1 fruit fly cellular context compared by ENCODE assay signal in the genomic region with DNA sequence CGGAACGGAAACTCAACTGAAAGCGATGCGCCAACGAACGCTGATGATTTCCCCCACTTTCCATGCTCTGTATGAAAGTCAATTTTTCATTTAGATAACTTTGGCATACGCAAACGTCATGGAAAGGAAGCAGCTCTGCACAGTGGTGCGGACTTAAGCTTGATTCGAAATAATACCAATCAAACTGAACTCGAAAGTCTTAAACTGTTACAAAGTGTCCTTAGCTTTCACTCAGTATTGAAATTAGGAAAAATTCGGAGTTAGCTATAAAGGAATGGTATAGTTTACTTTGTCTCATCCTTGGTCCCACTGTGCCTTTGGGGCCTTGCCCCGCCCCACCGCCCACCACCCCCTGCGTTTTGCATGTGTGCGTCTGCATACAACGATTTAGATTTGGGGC.
TF ChIP-seq lines count a peak whose summit lies in the region.

No protein-coding gene starts in this region.

TF ChIP-seq in whole organism, embryonic, 481 proteins besides CTCF, POLR2A, EP300 and RAD21 (continued from another document and continues in another):
- TF ChIP-seq CG30403 (GFP tag; optimal IDR thresholded peaks at IDR 0.05; lab: Kevin White, UChicago) (peak; percentile 31), kah (GFP tag; optimal IDR thresholded peaks at IDR 0.05; lab: Kevin White, UChicago) (no peak), tap (tag; optimal IDR thresholded peaks at IDR 0.05; lab: Kevin White, UChicago) (peak; percentile 28), scrt (GFP tag; optimal IDR thresholded peaks at IDR 0.05; lab: Kevin White, UChicago) (peak; percentile 1), CG10366 (GFP tag; IDR thresholded peaks at IDR 0.05; lab: Robert Waterston, UW) (peak; percentile 62), Dek (tag; optimal IDR thresholded peaks at IDR 0.05; lab: Kevin White, UChicago) (peak; percentile 42), gem (tag; optimal IDR thresholded peaks at IDR 0.05; lab: Kevin White, UChicago) (peak; percentile 68), Oli (tag; optimal IDR thresholded peaks at IDR 0.05; lab: Kevin White, UChicago) (peak; percentile 42), CG6272 (GFP tag; IDR thresholded peaks at IDR 0.05; lab: Robert Waterston, UW) (peak; percentile 28; the same call in 1 of the 2 replicates), Atf-2 (GFP tag; optimal IDR thresholded peaks at IDR 0.05; lab: Kevin White, UChicago) (no peak), dmrt11E (tag; optimal IDR thresholded peaks at IDR 0.05; lab: Kevin White, UChicago) (no peak), tin (GFP tag; optimal IDR thresholded peaks at IDR 0.05; lab: Kevin White, UChicago) (no peak), CG2199 (GFP tag; IDR thresholded peaks at IDR 0.05; lab: Robert Waterston, UW) (no peak), da (GFP tag; optimal IDR thresholded peaks at IDR 0.05; lab: Kevin White, UChicago) (no peak), Opbp (GFP tag; IDR thresholded peaks at IDR 0.05; lab: Robert Waterston, UW; ENCODE audit: partially characterized antibody) (no peak), nau (GFP tag; optimal IDR thresholded peaks at IDR 0.05; lab: Kevin White, UChicago) (peak; percentile 15), nerfin-2 (GFP tag; IDR thresholded peaks at IDR 0.05; lab: Robert Waterston, UW; ENCODE audit: partially characterized antibody) (no peak), CG2202 (tag; optimal IDR thresholded peaks at IDR 0.05; lab: Kevin White, UChicago) (no peak), CG8944 (GFP tag; optimal IDR thresholded peaks at IDR 0.05; lab: Kevin White, UChicago) (peak; percentile 27), CG10321 (GFP tag; IDR thresholded peaks at IDR 0.05; lab: Robert Waterston, UW) (no peak), esg (GFP tag; conservative IDR thresholded peaks at IDR 0.05; lab: Robert Waterston, UW) (peak; percentile 73), gcm (GFP tag; optimal IDR thresholded peaks at IDR 0.05; lab: Kevin White, UChicago) (peak; percentile 29), Six4 (GFP tag; optimal IDR thresholded peaks at IDR 0.05; lab: Kevin White, UChicago) (no peak), CG33557 (GFP tag; optimal IDR thresholded peaks at IDR 0.05; lab: Kevin White, UChicago) (no peak), Lhr (GFP tag; optimal IDR thresholded peaks at IDR 0.05; lab: Kevin White, UChicago) (no peak), CG10979 (tag; optimal IDR thresholded peaks at IDR 0.05; lab: Kevin White, UChicago) (no peak), Ptx1 (GFP tag; IDR thresholded peaks at IDR 0.05; lab: Robert Waterston, UW) (peak; percentile 63), CG2889 (GFP tag; IDR thresholded peaks at IDR 0.05; lab: Robert Waterston, UW) (peak; percentile 57; the same call in 1 of the 3 replicates), Oaz (GFP tag; IDR thresholded peaks at IDR 0.05; lab: Robert Waterston, UW) (peak; percentile 58), CG8478 (optimal IDR thresholded peaks at IDR 0.05; lab: Kevin White, UChicago) (no peak), gce (GFP tag; IDR thresholded peaks at IDR 0.05; lab: Robert Waterston, UW) (0 out of 3 replicates have a peak, but pooled peaks have one; percentile 36), mirr (GFP tag; optimal IDR thresholded peaks at IDR 0.05; lab: Kevin White, UChicago) (no peak), CG5953 (GFP tag; IDR thresholded peaks at IDR 0.05; lab: Robert Waterston, UW) (peak; percentile 49; the same call in 1 of the 2 replicates), CG11695 (GFP tag; IDR thresholded peaks at IDR 0.05; lab: Robert Waterston, UW) (peak; percentile 61; the same call in 1 of the 3 replicates), ap (GFP tag; IDR thresholded peaks at IDR 0.05; lab: Robert Waterston, UW) (peak; percentile 32), E2f2 (GFP tag; IDR thresholded peaks at IDR 0.05; lab: Robert Waterston, UW) (peak; percentile 43; the same call in 1 of the 2 replicates), Sry-δ (GFP tag; optimal IDR thresholded peaks at IDR 0.05; lab: Kevin White, UChicago) (no peak), CG16815 (GFP tag; optimal IDR thresholded peaks at IDR 0.05; lab: Kevin White, UChicago) (peak; percentile 24), CG13424 (tag; optimal IDR thresholded peaks at IDR 0.05; lab: Kevin White, UChicago) (peak; percentile 42), run (tag; optimal IDR thresholded peaks at IDR 0.05; lab: Kevin White, UChicago) (no peak), Blimp-1 (GFP tag; optimal IDR thresholded peaks at IDR 0.05; lab: Kevin White, UChicago) (peak; percentile 30), CG8290 (GFP tag; optimal IDR thresholded peaks at IDR 0.05; lab: Kevin White, UChicago) (no peak), CG8290 (tag; optimal IDR thresholded peaks at IDR 0.05; lab: Kevin White, UChicago) (peak in 1 of 2 experiments; percentile 43), CoRest (tag; optimal IDR thresholded peaks at IDR 0.05; lab: Kevin White, UChicago) (peak; percentile 36), CG14710 (tag; optimal IDR thresholded peaks at IDR 0.05; lab: Kevin White, UChicago) (no peak), CG8765 (GFP tag; IDR thresholded peaks at IDR 0.05; lab: Robert Waterston, UW) (peak; percentile 12; the same call in 1 of the 2 replicates), CG9797 (GFP tag; optimal IDR thresholded peaks at IDR 0.05; lab: Kevin White, UChicago) (no peak), CG11560 (tag; IDR thresholded peaks at IDR 0.05; lab: Robert Waterston, UW) (0 out of 3 replicates have a peak, but pooled peaks have one; percentile 25), CG17361 (GFP tag; IDR thresholded peaks at IDR 0.05; lab: Robert Waterston, UW) (0 out of 3 replicates have a peak, but pooled peaks have one; percentile 19), CG14441 (GFP tag; IDR thresholded peaks at IDR 0.05; lab: Robert Waterston, UW) (peak; percentile 72), Antp (GFP tag; optimal IDR thresholded peaks at IDR 0.05; lab: Kevin White, UChicago) (peak; percentile 15), lmd (GFP tag; IDR thresholded peaks at IDR 0.05; lab: Robert Waterston, UW) (peak; percentile 70; the same call in 1 of the 2 replicates), sob (GFP tag; IDR thresholded peaks at IDR 0.05; lab: Robert Waterston, UW) (peak; percentile 71), wdn (GFP tag; IDR thresholded peaks at IDR 0.05; lab: Robert Waterston, UW) (peak; percentile 62), onecut (GFP tag; IDR thresholded peaks at IDR 0.05; lab: Robert Waterston, UW) (peak; percentile 51), dan (GFP tag; IDR thresholded peaks at IDR 0.05; lab: Robert Waterston, UW) (no peak), CG17328 (GFP tag; IDR thresholded peaks at IDR 0.05; lab: Robert Waterston, UW) (peak; percentile 46; the same call in 1 of the 2 replicates), ewg (GFP tag; optimal IDR thresholded peaks at IDR 0.05; lab: Kevin White, UChicago) (peak; percentile 31), grau (tag; optimal IDR thresholded peaks at IDR 0.05; lab: Kevin White, UChicago) (peak; percentile 49), CG12942 (GFP tag; optimal IDR thresholded peaks at IDR 0.05; lab: Kevin White, UChicago) (peak; percentile 10), CG10274 (GFP tag; optimal IDR thresholded peaks at IDR 0.05; lab: Kevin White, UChicago) (no peak), CG4328 (GFP tag; optimal IDR thresholded peaks at IDR 0.05; lab: Kevin White, UChicago) (no peak), CrebB (tag; optimal IDR thresholded peaks at IDR 0.05; lab: Kevin White, UChicago) (peak; percentile 54), CG7556 (GFP tag; optimal IDR thresholded peaks at IDR 0.05; lab: Kevin White, UChicago) (peak; percentile 69), CG1647 (GFP tag; optimal IDR thresholded peaks at IDR 0.05; lab: Kevin White, UChicago) (no peak), CkIIα-i1 (GFP tag; IDR thresholded peaks at IDR 0.05; lab: Robert Waterston, UW) (0 out of 2 replicates have a peak, but pooled peaks have one; percentile 20), CG11247 (GFP tag; IDR thresholded peaks at IDR 0.05; lab: Robert Waterston, UW) (peak; percentile 45; the same call in 1 of the 2 replicates), CG8089 (GFP tag; optimal IDR thresholded peaks at IDR 0.05; lab: Kevin White, UChicago) (no peak), gsb-n (tag; optimal IDR thresholded peaks at IDR 0.05; lab: Kevin White, UChicago) (no peak), CG9215 (GFP tag; IDR thresholded peaks at IDR 0.05; lab: Robert Waterston, UW) (peak; percentile 55), sisA (GFP tag; IDR thresholded peaks at IDR 0.05; lab: Robert Waterston, UW) (peak; percentile 55), Med (GFP tag; lab: Kevin White, UChicago) (peak; percentile 82), Dad (GFP tag; optimal IDR thresholded peaks at IDR 0.05; lab: Kevin White, UChicago) (peak; percentile 10), cas (GFP tag; IDR thresholded peaks at IDR 0.05; lab: Robert Waterston, UW) (no peak), lola (GFP tag; optimal IDR thresholded peaks at IDR 0.05; lab: Kevin White, UChicago) (no peak), Hr78 (GFP tag; optimal IDR thresholded peaks at IDR 0.05; lab: Kevin White, UChicago) (no peak), Dll (GFP tag; IDR thresholded peaks at IDR 0.05; lab: Robert Waterston, UW; ENCODE audit: partially characterized antibody) (no peak), cato (GFP tag; optimal IDR thresholded peaks at IDR 0.05; lab: Kevin White, UChicago; ENCODE audit: borderline replicate concordance) (no peak), CG7745 (tag; optimal IDR thresholded peaks at IDR 0.05; lab: Kevin White, UChicago) (no peak), dysf (GFP tag; IDR thresholded peaks at IDR 0.05; lab: Robert Waterston, UW) (peak; percentile 73), toy (GFP tag; IDR thresholded peaks at IDR 0.05; lab: Robert Waterston, UW) (peak; percentile 41; the same call in 1 of the 2 replicates), CG18764 (GFP tag; optimal IDR thresholded peaks at IDR 0.05; lab: Kevin White, UChicago) (no peak), zen (tag; optimal IDR thresholded peaks at IDR 0.05; lab: Kevin White, UChicago) (no peak), CG4424 (GFP tag; optimal IDR thresholded peaks at IDR 0.05; lab: Kevin White, UChicago) (no peak), prd (optimal IDR thresholded peaks at IDR 0.05; lab: Kevin White, UChicago) (no peak), prd (GFP tag; IDR thresholded peaks at IDR 0.05; lab: Robert Waterston, UW) (peak; percentile 75), inv (GFP tag; IDR thresholded peaks at IDR 0.05; lab: Robert Waterston, UW; ENCODE audit: partially characterized antibody) (no peak), CG16863 (GFP tag; optimal IDR thresholded peaks at IDR 0.05; lab: Kevin White, UChicago) (peak; percentile 7), CG3995 (GFP tag; optimal IDR thresholded peaks at IDR 0.05; lab: Kevin White, UChicago) (no peak), cg (GFP tag; optimal IDR thresholded peaks at IDR 0.05; lab: Kevin White, UChicago) (no peak), CG12659 (GFP tag; optimal IDR thresholded peaks at IDR 0.05; lab: Kevin White, UChicago) (peak; percentile 51), Jarid2 (GFP tag; optimal IDR thresholded peaks at IDR 0.05; lab: Kevin White, UChicago) (no peak), chn (GFP tag; optimal IDR thresholded peaks at IDR 0.05; lab: Kevin White, UChicago) (peak; percentile 15), CG13894 (tag; optimal IDR thresholded peaks at IDR 0.05; lab: Kevin White, UChicago) (peak; percentile 18), CG18619 (GFP tag; optimal IDR thresholded peaks at IDR 0.05; lab: Kevin White, UChicago) (no peak), abd-A (tag; optimal IDR thresholded peaks at IDR 0.05; lab: Kevin White, UChicago) (no peak), Hr39 (optimal IDR thresholded peaks at IDR 0.05; lab: Kevin White, UChicago) (no peak), amos (GFP tag; IDR thresholded peaks at IDR 0.05; lab: Robert Waterston, UW; ENCODE audit: partially characterized antibody) (no peak), shn (GFP tag; optimal IDR thresholded peaks at IDR 0.05; lab: Kevin White, UChicago) (no peak), Pdp1 (GFP tag; optimal IDR thresholded peaks at IDR 0.05; lab: Kevin White, UChicago) (peak in 1 of 2 experiments; percentile 20), CG5180 (GFP tag; optimal IDR thresholded peaks at IDR 0.05; lab: Kevin White, UChicago) (no peak), row (GFP tag; IDR thresholded peaks at IDR 0.05; lab: Robert Waterston, UW) (peak; percentile 77; the same call in 2 of the 3 replicates), hth (optimal IDR thresholded peaks at IDR 0.05; lab: Kevin White, UChicago) (no peak), CG11085 (GFP tag; IDR thresholded peaks at IDR 0.05; lab: Robert Waterston, UW) (0 out of 2 replicates have a peak, but pooled peaks have one; percentile 21), CG10565 (GFP tag; optimal IDR thresholded peaks at IDR 0.05; lab: Kevin White, UChicago) (no peak), Bgb (GFP tag; IDR thresholded peaks at IDR 0.05; lab: Robert Waterston, UW; ENCODE audit: partially characterized antibody) (no peak), CG42726 (GFP tag; IDR thresholded peaks at IDR 0.05; lab: Robert Waterston, UW; ENCODE audit: partially characterized antibody) (no peak), psq (GFP tag; optimal IDR thresholded peaks at IDR 0.05; lab: Kevin White, UChicago) (no peak), Dp (GFP tag; optimal IDR thresholded peaks at IDR 0.05; lab: Kevin White, UChicago) (no peak), CG32767 (GFP tag; IDR thresholded peaks at IDR 0.05; lab: Robert Waterston, UW) (peak; percentile 62), CG31441 (GFP tag; IDR thresholded peaks at IDR 0.05; lab: Robert Waterston, UW) (peak; percentile 30; the same call in 1 of the 2 replicates), CG30020 (tag; optimal IDR thresholded peaks at IDR 0.05; lab: Kevin White, UChicago) (no peak), CG10543 (GFP tag; optimal IDR thresholded peaks at IDR 0.05; lab: Kevin White, UChicago) (no peak), Atf3 (GFP tag; optimal IDR thresholded peaks at IDR 0.05; lab: Kevin White, UChicago) (no peak), CG3065 (GFP tag; optimal IDR thresholded peaks at IDR 0.05; lab: Kevin White, UChicago) (no peak), CG18011 (GFP tag; optimal IDR thresholded peaks at IDR 0.05; lab: Kevin White, UChicago) (no peak), cad (GFP tag; optimal IDR thresholded peaks at IDR 0.05; lab: Kevin White, UChicago) (no peak), D (optimal IDR thresholded peaks at IDR 0.05; lab: Kevin White, UChicago) (no peak), D (GFP tag; optimal IDR thresholded peaks at IDR 0.05; lab: Kevin White, UChicago) (no peak), oc (tag; optimal IDR thresholded peaks at IDR 0.05; lab: Kevin White, UChicago) (no peak), CG2116 (GFP tag; optimal IDR thresholded peaks at IDR 0.05; lab: Kevin White, UChicago) (no peak), wor (GFP tag; IDR thresholded peaks at IDR 0.05; lab: Robert Waterston, UW) (no peak), twi (tag; optimal IDR thresholded peaks at IDR 0.05; lab: Kevin White, UChicago) (no peak), CG32772 (GFP tag; IDR thresholded peaks at IDR 0.05; lab: Robert Waterston, UW) (peak; percentile 52), CG43689 (GFP tag; IDR thresholded peaks at IDR 0.05; lab: Robert Waterston, UW) (0 out of 2 replicates have a peak, but pooled peaks have one; percentile 18), CG15696 (tag; optimal IDR thresholded peaks at IDR 0.05; lab: Kevin White, UChicago) (no peak), luna (GFP tag; optimal IDR thresholded peaks at IDR 0.05; lab: Kevin White, UChicago) (no peak)
